Worm (Caenorhabditis elegans): Measurements from ENCODE around the gene mig-32.

Gene mig-32

ce11 chrIV:12093384-12093783 is 1.4 kb upstream of the mig-32 start, which contains the start of gene cpsf-4:
TSS of gene cpsf-4 (minus strand) at chrIV:12093445.
- TF ChIP-seq ama-1 (optimal IDR thresholded peaks at IDR 0.05), result no peak
- TF ChIP-seq ama-1 (GFP tag; optimal IDR thresholded peaks at IDR 0.05), result no peak
- no peak for TF ChIP-seq ztf-3 (GFP tag; optimal IDR thresholded peaks at IDR 0.05)
- TF ChIP-seq B0035.1 (tag; optimal IDR thresholded peaks at IDR 0.05), result no peak
- peak; percentile 70 for TF ChIP-seq lsl-1 (GFP tag; optimal IDR thresholded peaks at IDR 0.05)
- no peak for TF ChIP-seq dox-1 (GFP tag; IDR thresholded peaks at IDR 0.05)
- TF ChIP-seq F37B4.10 (GFP tag; IDR thresholded peaks at IDR 0.05), result no peak
- no peak for TF ChIP-seq nhr-80 (tag; optimal IDR thresholded peaks at IDR 0.05)

ce11 chrIV:12089551-12089950 is 2.5 kb downstream of the mig-32 start, which contains the start of gene F11A10.6:
TSS of gene F11A10.6 (minus strand) at chrIV:12089651.
- no peak for TF ChIP-seq athp-1 (tag; optimal IDR thresholded peaks at IDR 0.05)
- no peak for TF ChIP-seq C17E4.6 (GFP tag; IDR thresholded peaks at IDR 0.05)
- TF ChIP-seq madf-8 (GFP tag; conservative IDR thresholded peaks at IDR 0.05), result no peak
- TF ChIP-seq Y53F4B.3 (GFP tag; IDR thresholded peaks at IDR 0.05), result no peak
- TF ChIP-seq ceh-58 (GFP tag; IDR thresholded peaks at IDR 0.05), result no peak
- TF ChIP-seq lsl-1 (GFP tag; optimal IDR thresholded peaks at IDR 0.05), result no peak
- TF ChIP-seq Y95B8A.8 (GFP tag; IDR thresholded peaks at IDR 0.05), result no peak
- no peak for TF ChIP-seq ZK185.1 (tag; optimal IDR thresholded peaks at IDR 0.05; ENCODE audit: poor library complexity, severe bottlenecking)
- TF ChIP-seq mxl-1 (tag; optimal IDR thresholded peaks at IDR 0.05), result no peak
- TF ChIP-seq K12H6.12 (tag; optimal IDR thresholded peaks at IDR 0.05), result no peak
- no peak for TF ChIP-seq madf-10 (tag; optimal IDR thresholded peaks at IDR 0.05)
- no peak for TF ChIP-seq attf-6 (GFP tag; IDR thresholded peaks at IDR 0.05)

ce11 chrIV:12088898-12089297 is 3.1 kb downstream of the mig-32 start:
- TF ChIP-seq lin-26 (GFP tag; IDR thresholded peaks at IDR 0.05) (no peak), nhr-90 (tag; optimal IDR thresholded peaks at IDR 0.05) (no peak), attf-6 (GFP tag; IDR thresholded peaks at IDR 0.05) (no peak), attf-3 (GFP tag; conservative IDR thresholded peaks at IDR 0.05) (no peak), lsy-27 (tag; optimal IDR thresholded peaks at IDR 0.05; ENCODE audit: borderline replicate concordance, insufficient read depth) (no peak), B0336.3 (GFP tag; IDR thresholded peaks at IDR 0.05) (0 out of 2 replicates have a peak, but pooled peaks have one; percentile 39), hrde-1 (tag; optimal IDR thresholded peaks at IDR 0.05; ENCODE audit: borderline replicate concordance) (peak; percentile 19), ceh-40 (GFP tag; IDR thresholded peaks at IDR 0.05) (no peak), hsf-1 (GFP tag; IDR thresholded peaks at IDR 0.05) (0 out of 2 replicates have a peak, but pooled peaks have one; percentile 15), repo-1 (tag; optimal IDR thresholded peaks at IDR 0.05) (no peak), pha-4 (tag; optimal IDR thresholded peaks at IDR 0.05) (no peak), nhr-80 (tag; optimal IDR thresholded peaks at IDR 0.05) (peak; percentile 14), mel-28 (tag; optimal IDR thresholded peaks at IDR 0.05; ENCODE audit: borderline replicate concordance) (no peak), Y53G8AR.9 (GFP tag; conservative IDR thresholded peaks at IDR 0.05) (no peak), ceh-91 (GFP tag; IDR thresholded peaks at IDR 0.05) (no peak), hlh-12 (tag; optimal IDR thresholded peaks at IDR 0.05) (no peak), ekl-4 (GFP tag; IDR thresholded peaks at IDR 0.05) (peak; percentile 66), fkh-3 (tag; optimal IDR thresholded peaks at IDR 0.05) (no peak), die-1 (tag; optimal IDR thresholded peaks at IDR 0.05) (no peak), hlh-26 (GFP tag; conservative IDR thresholded peaks at IDR 0.05) (no peak), cebp-2 (GFP tag; IDR thresholded peaks at IDR 0.05) (0 out of 2 replicates have a peak, but pooled peaks have one; percentile 43), C17E4.6 (GFP tag; IDR thresholded peaks at IDR 0.05) (no peak), gei-17 (GFP tag; optimal IDR thresholded peaks at IDR 0.05) (no peak), hmg-20 (GFP tag; IDR thresholded peaks at IDR 0.05) (no peak), let-607 (tag; optimal IDR thresholded peaks at IDR 0.05) (no peak), snpc-1.3 (tag; optimal IDR thresholded peaks at IDR 0.05; ENCODE audit: insufficient read depth) (no peak), F37B4.10 (GFP tag; IDR thresholded peaks at IDR 0.05) (no peak), F57C9.4 (tag; optimal IDR thresholded peaks at IDR 0.05) (no peak), madf-8 (GFP tag; conservative IDR thresholded peaks at IDR 0.05) (no peak), nfyb-1 (GFP tag; IDR thresholded peaks at IDR 0.05) (no peak), ceh-27 (GFP tag; optimal IDR thresholded peaks at IDR 0.05) (peak; percentile 39), T26A5.8 (tag; optimal IDR thresholded peaks at IDR 0.05) (no peak)
